Fruit fly (Drosophila melanogaster) whole organism, pupa: ENCODE data around the gene CG31913.

Source experiments
- CG10348 ChIP-seq: fragments of 200-800 bp; sonication (Bioruptor generic); IDR thresholded peaks from 2 replicates; pipeline ENCODE4 v1.3.6; 2022; ENCODE audit warnings: missing biosample characterization, missing genetic modification characterization
- CG12605 ChIP-seq: fragments of 200-800 bp; sonication (Bioruptor generic); IDR thresholded peaks from 2 replicates; pipeline ENCODE4 v1.3.6; 2022; ENCODE audit warnings: missing biosample characterization, missing genetic modification characterization
- CG13204 ChIP-seq: fragments of 200-800 bp; sonication (Bioruptor generic); optimal IDR thresholded peaks from 2 replicates; lab custom pipeline; 2018; ENCODE audit warnings: missing biosample characterization, mild to moderate bottlenecking, missing genetic modification characterization, moderate library complexity
- CG14655 ChIP-seq: fragments of 200-800 bp; sonication (Bioruptor generic); optimal IDR thresholded peaks from 3 replicates; lab custom pipeline; 2017; ENCODE audit warnings: mild to moderate bottlenecking, missing biosample characterization, missing genetic modification reagents, missing genetic modification characterization
- CG15710 ChIP-seq: fragments of 200-800 bp; sonication (Bioruptor generic); optimal IDR thresholded peaks from 2 replicates; lab custom pipeline; 2018; ENCODE audit warnings: missing biosample characterization, mild to moderate bottlenecking, missing genetic modification characterization, moderate library complexity
- CG17806 ChIP-seq: fragments of 200-800 bp; sonication (Bioruptor generic); optimal IDR thresholded peaks from 2 replicates; lab custom pipeline; 2018; ENCODE audit warnings: missing biosample characterization, mild to moderate bottlenecking, missing genetic modification characterization, moderate library complexity
- CG32121 ChIP-seq: fragments of 200-800 bp; sonication (Bioruptor generic); IDR thresholded peaks from 2 replicates; pipeline ENCODE4 v1.3.6; 2022; ENCODE audit warnings: missing biosample characterization, missing genetic modification characterization
- CG34367 ChIP-seq: fragments of 200-800 bp; sonication (Bioruptor generic); optimal IDR thresholded peaks from 2 replicates; lab custom pipeline; 2018; ENCODE audit warnings: missing biosample characterization, mild to moderate bottlenecking, missing genetic modification characterization
- CG4496 ChIP-seq: fragments of 200-800 bp; sonication (Bioruptor generic); IDR thresholded peaks from 3 replicates; pipeline ENCODE4 v1.3.6; 2022; ENCODE audit warnings: missing biosample characterization, missing genetic modification characterization
- CG8159 ChIP-seq: fragments of 200-800 bp; sonication (Bioruptor generic); optimal IDR thresholded peaks from 3 replicates; lab custom pipeline; 2018; ENCODE audit warnings: missing biosample characterization, mild to moderate bottlenecking, missing genetic modification characterization, moderate library complexity
- CG8301 ChIP-seq: fragments of 200-800 bp; sonication (Bioruptor generic); optimal IDR thresholded peaks from 2 replicates; lab custom pipeline; 2018; ENCODE audit warnings: missing biosample characterization, mild to moderate bottlenecking, missing genetic modification characterization
- CG9948 ChIP-seq: fragments of 200-800 bp; sonication (Bioruptor generic); optimal IDR thresholded peaks from 2 replicates; lab custom pipeline; 2018; ENCODE audit warnings: missing biosample characterization, mild to moderate bottlenecking, missing genetic modification characterization, moderate library complexity
- D1 ChIP-seq: fragments of 200-800 bp; sonication (Bioruptor generic); optimal IDR thresholded peaks from 2 replicates; lab custom pipeline; 2018; ENCODE audit warnings: missing biosample characterization, mild to moderate bottlenecking, missing genetic modification characterization, moderate library complexity
- EcR ChIP-seq: fragments of 200-800 bp; sonication (Bioruptor generic); optimal IDR thresholded peaks from 3 replicates; lab custom pipeline; 2019; ENCODE audit warnings: missing biosample characterization, missing genetic modification characterization, mild to moderate bottlenecking, moderate library complexity, missing genetic modification reagents
- Ets98B ChIP-seq: fragments of 200-800 bp; sonication (Bioruptor generic); IDR thresholded peaks from 2 replicates; pipeline ENCODE4 v1.3.6; 2022; ENCODE audit warnings: missing biosample characterization, missing genetic modification characterization
- Pif1A ChIP-seq: fragments of 200-800 bp; sonication (Bioruptor generic); optimal IDR thresholded peaks from 3 replicates; lab custom pipeline; 2016; ENCODE audit warnings: missing biosample characterization, missing genetic modification characterization
- Pif1B ChIP-seq: fragments of 200-800 bp; sonication (Bioruptor generic); optimal IDR thresholded peaks from 3 replicates; lab custom pipeline; 2016; ENCODE audit warnings: missing biosample characterization, missing genetic modification characterization
- Snoo ChIP-seq: fragments of 200-800 bp; sonication (Bioruptor generic); optimal IDR thresholded peaks from 3 replicates; lab custom pipeline; 2017; ENCODE audit warnings: missing biosample characterization, mild to moderate bottlenecking, missing genetic modification characterization, inconsistent platforms
- fd96Ca ChIP-seq: fragments of 200-800 bp; sonication (Bioruptor generic); IDR thresholded peaks from 3 replicates; pipeline ENCODE4 v1.3.6; 2022; ENCODE audit warnings: missing biosample characterization, missing genetic modification characterization
- gl ChIP-seq: fragments of 200-800 bp; sonication (Bioruptor generic); optimal IDR thresholded peaks from 2 replicates; lab custom pipeline; 2018; ENCODE audit warnings: missing biosample characterization, mild to moderate bottlenecking, missing genetic modification characterization
- rn ChIP-seq: fragments of 200-800 bp; sonication (Bioruptor generic); IDR thresholded peaks from 2 replicates; pipeline ENCODE4 v1.3.6; 2022; ENCODE audit warnings: missing biosample characterization, missing genetic modification characterization

The CG31913 gene

dm6 chr2L:5789268-5789667, 5.4 kb downstream of the CG31913 start:
- TF ChIP-seq rn (GFP tag; lab: Robert Waterston, UW): no peak
- TF ChIP-seq CG10348 (GFP tag; lab: Robert Waterston, UW): no peak
- TF ChIP-seq Snoo: no peak
- no peak for TF ChIP-seq gl (tag; lab: Kevin White, UChicago)
- TF ChIP-seq Ets98B (GFP tag; lab: Robert Waterston, UW): no peak
- no peak for TF ChIP-seq CG8301 (tag; lab: Kevin White, UChicago)
- no peak for TF ChIP-seq EcR
- TF ChIP-seq CG9948 (tag; lab: Kevin White, UChicago): no peak
- TF ChIP-seq CG17806 (tag; lab: Kevin White, UChicago): no peak
- no peak for TF ChIP-seq Pif1A
- no peak for TF ChIP-seq CG12605 (GFP tag; lab: Robert Waterston, UW)
- no peak for TF ChIP-seq Pif1B (GFP tag; lab: Kevin White, UChicago)
- TF ChIP-seq fd96Ca (GFP tag; lab: Robert Waterston, UW): no peak
- TF ChIP-seq D1 (tag; lab: Kevin White, UChicago): no peak
- TF ChIP-seq CG4496 (GFP tag; lab: Robert Waterston, UW): no peak
- no peak for TF ChIP-seq CG14655 (GFP tag; lab: Kevin White, UChicago)
- TF ChIP-seq CG32121 (GFP tag; lab: Robert Waterston, UW): no peak
- no peak for TF ChIP-seq CG13204

DNA sequence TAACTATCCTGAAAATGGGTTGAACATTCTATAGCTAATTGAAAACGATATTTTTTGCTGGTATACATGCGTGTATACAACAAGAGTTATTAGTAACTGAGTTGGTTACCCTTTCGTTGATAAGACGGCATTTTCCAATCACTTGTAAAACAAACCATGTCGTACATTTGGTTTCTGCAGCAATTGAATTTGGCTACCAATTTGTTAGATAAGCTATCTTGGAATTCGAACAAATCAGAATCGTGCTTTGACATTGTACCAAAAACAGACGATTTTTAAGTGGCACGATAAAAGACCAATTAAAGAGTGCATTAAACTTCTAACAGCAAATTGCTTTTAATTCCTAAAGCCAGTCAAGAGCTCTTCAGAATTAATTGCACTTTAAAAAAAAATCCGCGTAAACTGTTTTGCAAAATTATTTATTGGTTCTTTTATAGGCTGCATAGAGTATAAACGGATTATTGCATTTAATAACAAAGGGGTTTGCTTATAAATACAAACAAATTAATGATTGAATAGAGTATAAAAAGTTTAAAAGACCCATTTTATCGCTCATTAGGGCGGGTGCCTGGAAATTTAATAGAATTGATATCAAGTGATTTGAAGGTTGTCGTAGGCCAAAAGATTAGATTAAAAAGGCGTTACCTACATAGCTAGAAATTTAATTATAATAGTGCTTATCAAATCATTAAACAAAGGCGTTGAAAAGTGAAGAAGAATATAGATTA, 7.1 kb downstream of the CG31913 start:
- TF ChIP-seq D1 (tag; lab: Kevin White, UChicago): no peak
- no peak for TF ChIP-seq rn (GFP tag; lab: Robert Waterston, UW)
- TF ChIP-seq CG13204: no peak
- no peak for TF ChIP-seq CG4496 (GFP tag; lab: Robert Waterston, UW)
- no peak for TF ChIP-seq Ets98B (GFP tag; lab: Robert Waterston, UW)
- TF ChIP-seq CG14655 (GFP tag; lab: Kevin White, UChicago): no peak
- no peak for TF ChIP-seq CG15710 (tag; lab: Kevin White, UChicago)
- no peak for TF ChIP-seq EcR
- no peak for TF ChIP-seq CG10348 (GFP tag; lab: Robert Waterston, UW)
- no peak for TF ChIP-seq Pif1A
- no peak for TF ChIP-seq gl (tag; lab: Kevin White, UChicago)
- no peak for TF ChIP-seq Pif1B (GFP tag; lab: Kevin White, UChicago)
- no peak for TF ChIP-seq CG9948 (tag; lab: Kevin White, UChicago)

dm6 chr2L:5793098-5793497, 9.3 kb downstream of the CG31913 start:
- TF ChIP-seq CG12605 (GFP tag; lab: Robert Waterston, UW): no peak
- TF ChIP-seq CG10348 (GFP tag; lab: Robert Waterston, UW): no peak
- TF ChIP-seq D1 (tag; lab: Kevin White, UChicago): no peak
- TF ChIP-seq CG34367 (tag; lab: Kevin White, UChicago): no peak
- no peak for TF ChIP-seq Snoo
- no peak for TF ChIP-seq Pif1B (GFP tag; lab: Kevin White, UChicago)

DNA sequence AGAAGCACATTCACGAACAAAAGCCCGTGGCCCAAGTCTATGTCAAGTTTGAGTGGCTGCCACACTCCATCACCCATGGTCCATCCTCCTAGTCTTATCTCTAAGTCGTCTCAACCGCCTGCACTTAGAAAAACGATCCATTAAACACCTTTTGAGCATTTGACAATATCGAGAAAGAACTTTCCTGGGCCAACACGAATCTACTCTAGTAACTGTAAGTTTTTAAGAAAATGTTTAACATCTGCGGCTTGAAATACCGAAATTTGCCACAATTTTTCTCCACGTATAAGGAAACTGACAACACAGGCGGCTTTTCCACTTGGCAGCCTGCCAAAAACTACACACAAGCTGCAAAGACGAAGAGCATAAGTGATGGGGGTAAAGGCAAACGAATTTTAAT, 11.4 kb downstream of the CG31913 start:
- TF ChIP-seq CG17806 (tag; lab: Kevin White, UChicago) (no peak), Ets98B (GFP tag; lab: Robert Waterston, UW) (no peak; the same call in 1 of the 2 replicates), CG13204 (no peak), D1 (tag; lab: Kevin White, UChicago) (no peak), Snoo (no peak), CG14655 (GFP tag; lab: Kevin White, UChicago) (peak; percentile 58), CG8301 (tag; lab: Kevin White, UChicago) (peak; percentile 40), gl (tag; lab: Kevin White, UChicago) (no peak)

dm6 chr2L:5797977-5798376, 14.1 kb downstream of the CG31913 start:
- TF ChIP-seq CG17806 (tag; lab: Kevin White, UChicago) (peak; percentile 4), CG15710 (tag; lab: Kevin White, UChicago) (no peak), Ets98B (GFP tag; lab: Robert Waterston, UW) (no peak), CG10348 (GFP tag; lab: Robert Waterston, UW) (no peak), Pif1A (peak; percentile 27), CG4496 (GFP tag; lab: Robert Waterston, UW) (no peak), gl (tag; lab: Kevin White, UChicago) (peak; percentile 35), CG9948 (tag; lab: Kevin White, UChicago) (peak; percentile 7), CG32121 (GFP tag; lab: Robert Waterston, UW) (0 out of 2 replicates have a peak, but pooled peaks have one; percentile 11), CG14655 (GFP tag; lab: Kevin White, UChicago) (peak; percentile 22), CG8301 (tag; lab: Kevin White, UChicago) (no peak), rn (GFP tag; lab: Robert Waterston, UW) (no peak), CG8159 (tag; lab: Kevin White, UChicago) (peak; percentile 15), Pif1B (GFP tag; lab: Kevin White, UChicago) (peak; percentile 20)

DNA sequence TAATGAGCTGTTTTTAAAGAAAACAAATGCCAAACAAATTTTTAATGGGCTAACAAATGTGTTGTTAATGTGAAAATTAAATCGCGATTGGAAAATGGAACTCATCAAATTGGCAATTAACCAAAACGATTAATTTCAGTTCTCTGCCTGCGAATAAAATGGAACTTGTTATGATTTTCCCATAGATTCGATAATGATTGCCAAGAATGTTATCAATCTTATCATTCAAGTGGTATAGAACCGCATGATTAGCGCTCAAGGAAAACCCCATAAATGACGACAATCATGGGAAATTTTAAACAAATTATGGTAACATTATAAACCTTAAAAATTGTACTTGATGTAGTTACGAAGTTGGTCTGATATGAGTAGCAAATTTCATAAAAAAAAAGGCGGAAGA, 14.8 kb downstream of the CG31913 start:
- TF ChIP-seq CG9948 (tag; lab: Kevin White, UChicago) (no peak), CG8301 (tag; lab: Kevin White, UChicago) (no peak)
